Worm (Caenorhabditis elegans) whole organism, midembryonic: ENCODE results near the gene col-145.

Experiments used
- T22C8.4 ChIP-seq: fragments of 200-800 bp; sonication (Bioruptor generic); IDR thresholded peaks from 2 replicates; pipeline ENCODE4 v1.3.6; 2022; ENCODE audit warnings: missing genetic modification characterization, missing compliant biosample characterization
- cog-1 ChIP-seq: sonication (generic microtip); optimal IDR thresholded peaks from 2 replicates; lab custom pipeline; 2016; ENCODE audit warnings: missing genetic modification characterization, missing compliant biosample characterization
- flt-1 ChIP-seq: fragments of 200-800 bp; sonication (Bioruptor generic); IDR thresholded peaks from 2 replicates; pipeline ENCODE4 v1.3.6; 2022; ENCODE audit warnings: missing genetic modification characterization, missing compliant biosample characterization
- klf-2 ChIP-seq: fragments of 200-800 bp; sonication (Bioruptor generic); conservative IDR thresholded peaks from 2 replicates; pipeline ENCODE4 v1.3.6; 2022; ENCODE audit warnings: missing genetic modification reagents, missing genetic modification characterization, missing compliant biosample characterization
- tab-1 ChIP-seq: fragments of 200-800 bp; sonication (Bioruptor generic); IDR thresholded peaks from 2 replicates; pipeline ENCODE4 v1.3.6; 2022; ENCODE audit warnings: missing genetic modification characterization, missing compliant biosample characterization
- ztf-23 ChIP-seq: fragments of 200-800 bp; sonication (Bioruptor generic); IDR thresholded peaks from 2 replicates; pipeline ENCODE4 v1.3.6; 2022; ENCODE audit warnings: missing genetic modification reagents, missing genetic modification characterization, missing compliant biosample characterization

DNA sequence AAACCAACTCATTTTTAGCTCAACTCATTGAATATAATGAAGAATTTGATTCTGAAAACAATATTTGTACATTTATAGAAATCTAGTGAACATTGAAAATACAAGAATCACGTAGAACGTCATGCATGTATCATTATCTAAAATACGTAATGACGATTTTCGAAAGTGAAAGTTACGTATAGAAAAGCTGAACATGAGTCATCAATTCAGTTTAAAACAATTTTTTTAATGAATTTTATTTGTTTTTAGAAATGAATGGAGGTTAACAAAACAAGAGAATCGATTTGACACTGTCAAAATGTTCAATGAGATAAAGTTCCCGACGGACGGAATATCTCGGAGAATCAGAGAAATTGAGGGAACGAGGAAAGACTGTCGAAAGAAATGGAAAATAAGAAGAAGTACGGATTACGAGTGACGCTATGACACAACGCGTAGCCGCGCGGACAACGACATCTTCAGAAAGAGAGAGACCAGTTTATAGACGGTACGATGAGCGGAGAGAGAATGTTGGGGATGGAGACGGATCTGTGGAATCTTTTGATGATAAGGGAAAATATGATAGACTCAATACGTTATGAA is 19.0 kb upstream of the col-145 start, which contains the start of gene ptr-1:
- TF ChIP-seq T22C8.4 (GFP tag; lab: Robert Waterston, UW) (no peak), cog-1 (tag; lab: Kevin White, UChicago) (no peak), flt-1 (GFP tag; lab: Robert Waterston, UW) (no peak), klf-2 (GFP tag; lab: Robert Waterston, UW) (no peak), ztf-23 (GFP tag; lab: Robert Waterston, UW) (no peak), tab-1 (no peak)
